Fruit fly (Drosophila melanogaster) whole organism, embryonic: ENCODE data around the gene CG5568.

Source experiments
- Atf6 ChIP-seq: fragments of 200-800 bp; sonication (Bioruptor generic); IDR thresholded peaks from 2 replicates; pipeline ENCODE4 v1.3.6; 2022; ENCODE audit warnings: missing biosample characterization, missing genetic modification characterization
- BEAF-32 ChIP-seq: fragments of 200-800 bp; sonication (Bioruptor generic); optimal IDR thresholded peaks from 3 replicates; lab custom pipeline; 2017; ENCODE audit warnings: missing biosample characterization, missing genetic modification characterization, mild to moderate bottlenecking, moderate library complexity, missing genetic modification reagents
- Bdp1 ChIP-seq: fragments of 200-800 bp; sonication (Bioruptor generic); optimal IDR thresholded peaks from 3 replicates; lab custom pipeline; 2016; ENCODE audit warnings: missing biosample characterization, missing genetic modification characterization
- BtbVII ChIP-seq: fragments of 200-800 bp; sonication (Bioruptor generic); optimal IDR thresholded peaks from 3 replicates; lab custom pipeline; 2017; ENCODE audit warnings: missing biosample characterization, mild to moderate bottlenecking, missing genetic modification characterization
- CG10431 ChIP-seq: fragments of 200-800 bp; sonication (Bioruptor generic); optimal IDR thresholded peaks from 3 replicates; lab custom pipeline; 2018; ENCODE audit warnings: missing biosample characterization, mild to moderate bottlenecking, missing genetic modification characterization
- CG10462 ChIP-seq: fragments of 200-800 bp; sonication (Bioruptor generic); optimal IDR thresholded peaks from 2 replicates; lab custom pipeline; 2016; ENCODE audit warnings: missing biosample characterization, missing genetic modification characterization
- CG10959 ChIP-seq: fragments of 200-800 bp; sonication (Bioruptor generic); IDR thresholded peaks from 2 replicates; pipeline ENCODE4 v1.3.6; 2022; ENCODE audit warnings: missing biosample characterization, missing genetic modification characterization
- CG11093 ChIP-seq: fragments of 200-800 bp; sonication (Bioruptor generic); IDR thresholded peaks from 3 replicates; pipeline ENCODE4 v1.3.6; 2022; ENCODE audit warnings: missing biosample characterization, missing genetic modification characterization
- CG11560 ChIP-seq: fragments of 200-800 bp; sonication (Bioruptor generic); IDR thresholded peaks from 3 replicates; pipeline ENCODE4 v1.3.6; 2022; ENCODE audit warnings: missing biosample characterization, missing genetic modification characterization
- CG11695 ChIP-seq: fragments of 200-800 bp; sonication (Bioruptor generic); IDR thresholded peaks from 3 replicates; pipeline ENCODE4 v1.3.6; 2022; ENCODE audit warnings: missing biosample characterization, missing genetic modification characterization
- CG12236 ChIP-seq: fragments of 200-800 bp; sonication (Bioruptor generic); optimal IDR thresholded peaks from 2 replicates; lab custom pipeline; 2016; ENCODE audit warnings: missing biosample characterization, missing genetic modification characterization
- CG12659 ChIP-seq: fragments of 200-800 bp; sonication (Bioruptor generic); optimal IDR thresholded peaks from 3 replicates; lab custom pipeline; 2017; ENCODE audit warnings: mild to moderate bottlenecking, missing biosample characterization, missing genetic modification reagents, missing genetic modification characterization
- CG13894 ChIP-seq: fragments of 200-800 bp; sonication (Bioruptor generic); optimal IDR thresholded peaks from 3 replicates; lab custom pipeline; 2018; ENCODE audit warnings: missing biosample characterization, mild to moderate bottlenecking, missing genetic modification characterization, moderate library complexity
- CG15479 ChIP-seq: fragments of 200-800 bp; sonication (Bioruptor generic); optimal IDR thresholded peaks from 3 replicates; lab custom pipeline; 2019; ENCODE audit warnings: missing biosample characterization, mild to moderate bottlenecking, missing genetic modification characterization, moderate library complexity
- CG15601 ChIP-seq: fragments of 200-800 bp; sonication (Bioruptor generic); optimal IDR thresholded peaks from 3 replicates; lab custom pipeline; 2019; ENCODE audit warnings: missing biosample characterization, mild to moderate bottlenecking, missing genetic modification characterization, moderate library complexity
- CG15696 ChIP-seq: fragments of 200-800 bp; sonication (Bioruptor generic); optimal IDR thresholded peaks from 2 replicates; lab custom pipeline; 2019; ENCODE audit warnings: missing biosample characterization, mild to moderate bottlenecking, missing genetic modification characterization, moderate library complexity
- CG1603 ChIP-seq: fragments of 200-800 bp; sonication (Bioruptor generic); optimal IDR thresholded peaks from 2 replicates; lab custom pipeline; 2019; ENCODE audit warnings: missing biosample characterization, mild to moderate bottlenecking, missing genetic modification characterization, moderate library complexity
- CG17361 ChIP-seq: fragments of 200-800 bp; sonication (Bioruptor generic); IDR thresholded peaks from 3 replicates; pipeline ENCODE4 v1.3.6; 2022; ENCODE audit warnings: missing biosample characterization, missing genetic modification characterization
- CG17829 ChIP-seq: fragments of 200-800 bp; optimal IDR thresholded peaks from 2 replicates; lab custom pipeline; 2019; ENCODE audit warnings: missing biosample characterization, mild to moderate bottlenecking, missing genetic modification characterization, moderate library complexity
- CG17912 ChIP-seq: fragments of 200-800 bp; sonication (Bioruptor generic); optimal IDR thresholded peaks from 2 replicates; lab custom pipeline; 2018; ENCODE audit warnings: missing biosample characterization, mild to moderate bottlenecking, missing genetic modification characterization
- CG18619 ChIP-seq: fragments of 200-800 bp; sonication (Bioruptor generic); optimal IDR thresholded peaks from 3 replicates; lab custom pipeline; 2017; ENCODE audit warnings: missing biosample characterization, mild to moderate bottlenecking, missing genetic modification characterization
- CG2129 ChIP-seq: fragments of 200-800 bp; sonication (Bioruptor generic); IDR thresholded peaks from 2 replicates; pipeline ENCODE4 v1.3.6; 2022; ENCODE audit warnings: missing biosample characterization, missing genetic modification characterization; ENCODE audit not compliant: partially characterized antibody
- CG32767 ChIP-seq: fragments of 200-800 bp; sonication (Bioruptor generic); IDR thresholded peaks from 2 replicates; pipeline ENCODE4 v1.3.6; 2022; ENCODE audit warnings: missing biosample characterization, missing genetic modification characterization
- CG3847 ChIP-seq: fragments of 200-800 bp; sonication (Bioruptor generic); IDR thresholded peaks from 2 replicates; pipeline ENCODE4 v1.3.6; 2022; ENCODE audit warnings: missing biosample characterization, missing genetic modification characterization
- CG42726 ChIP-seq: fragments of 200-800 bp; sonication (Bioruptor generic); IDR thresholded peaks from 2 replicates; pipeline ENCODE4 v1.3.6; 2022; ENCODE audit warnings: missing biosample characterization, missing genetic modification characterization; ENCODE audit not compliant: partially characterized antibody
- Dip2 ChIP-seq: fragments of 200-800 bp; sonication (Bioruptor generic); IDR thresholded peaks from 2 replicates; pipeline ENCODE4 v1.3.6; 2022; ENCODE audit warnings: missing biosample characterization, missing genetic modification characterization
- HHEX ChIP-seq: fragments of 200-800 bp; sonication (Bioruptor generic); optimal IDR thresholded peaks from 3 replicates; lab custom pipeline; 2017; ENCODE audit warnings: missing biosample characterization, mild to moderate bottlenecking, missing genetic modification characterization, missing genetic modification reagents
- HLH4C ChIP-seq: fragments of 200-800 bp; sonication (Bioruptor generic); IDR thresholded peaks from 3 replicates; pipeline ENCODE4 v1.3.6; 2022; ENCODE audit warnings: missing biosample characterization, missing genetic modification characterization; ENCODE audit not compliant: partially characterized antibody
- Hand ChIP-seq: fragments of 200-800 bp; sonication (Bioruptor generic); optimal IDR thresholded peaks from 2 replicates; lab custom pipeline; 2017; ENCODE audit warnings: mild to moderate bottlenecking, missing biosample characterization, missing genetic modification reagents, missing genetic modification characterization
- MBD-R2 ChIP-seq: fragments of 200-800 bp; sonication (Bioruptor generic); IDR thresholded peaks from 2 replicates; pipeline ENCODE4 v1.3.6; 2022; ENCODE audit warnings: missing biosample characterization, missing genetic modification characterization
- NFAT ChIP-seq: fragments of 200-800 bp; sonication (Bioruptor generic); IDR thresholded peaks from 2 replicates; pipeline ENCODE4 v1.3.6; 2022; ENCODE audit warnings: missing biosample characterization, missing genetic modification characterization
- PHDP ChIP-seq: fragments of 200-800 bp; sonication (Bioruptor generic); optimal IDR thresholded peaks from 3 replicates; lab custom pipeline; 2018; ENCODE audit warnings: missing biosample characterization, mild to moderate bottlenecking, missing genetic modification characterization, moderate library complexity
- Spps ChIP-seq: fragments of 200-800 bp; sonication (Bioruptor generic); optimal IDR thresholded peaks from 2 replicates; lab custom pipeline; 2018; ENCODE audit warnings: missing biosample characterization, mild to moderate bottlenecking, missing genetic modification characterization
- ac ChIP-seq: fragments of 200-800 bp; sonication (Bioruptor generic); optimal IDR thresholded peaks from 3 replicates; lab custom pipeline; 2017; ENCODE audit warnings: missing biosample characterization, mild to moderate bottlenecking, missing genetic modification characterization
- ato ChIP-seq: fragments of 200-800 bp; sonication (Bioruptor generic); IDR thresholded peaks from 2 replicates; pipeline ENCODE4 v1.3.6; 2022; ENCODE audit warnings: missing biosample characterization, missing genetic modification characterization; ENCODE audit not compliant: partially characterized antibody
- bbx ChIP-seq: fragments of 200-800 bp; sonication (Bioruptor generic); IDR thresholded peaks from 2 replicates; pipeline ENCODE4 v1.3.6; 2022; ENCODE audit warnings: missing biosample characterization, missing genetic modification characterization; ENCODE audit not compliant: partially characterized antibody
- bsh ChIP-seq, 2 experiments: fragments of 200-800 bp; sonication (Bioruptor generic); optimal IDR thresholded peaks; 2 replicates each; lab custom pipeline; 2017 to 2018; ENCODE audit warnings: mild to moderate bottlenecking in 2 of 2, missing biosample characterization in 2 of 2, missing genetic modification characterization in 2 of 2, moderate library complexity in 1 of 2
- caup ChIP-seq: fragments of 200-800 bp; sonication (Bioruptor generic); optimal IDR thresholded peaks from 3 replicates; lab custom pipeline; 2017; ENCODE audit warnings: missing biosample characterization, mild to moderate bottlenecking, missing genetic modification characterization, moderate library complexity; ENCODE audit not compliant: severe bottlenecking
- dati ChIP-seq: fragments of 200-800 bp; sonication (Bioruptor generic); IDR thresholded peaks from 2 replicates; pipeline ENCODE4 v1.3.6; 2022; ENCODE audit warnings: missing biosample characterization, missing genetic modification characterization
- dm ChIP-seq: fragments of 200-800 bp; sonication (Bioruptor generic); optimal IDR thresholded peaks from 3 replicates; lab custom pipeline; 2016; ENCODE audit warnings: missing biosample characterization, missing genetic modification characterization
- dmrt11E ChIP-seq: fragments of 200-800 bp; sonication (Bioruptor generic); optimal IDR thresholded peaks from 3 replicates; lab custom pipeline; 2018; ENCODE audit warnings: missing biosample characterization, mild to moderate bottlenecking, missing genetic modification characterization, moderate library complexity
- fd3F ChIP-seq: fragments of 200-800 bp; sonication (Bioruptor generic); optimal IDR thresholded peaks from 2 replicates; lab custom pipeline; 2018; ENCODE audit warnings: missing biosample characterization, mild to moderate bottlenecking, missing genetic modification characterization, moderate library complexity
- fru ChIP-seq: fragments of >200 bp; optimal IDR thresholded peaks from 2 replicates; lab custom pipeline; 2017
- gem ChIP-seq: fragments of 200-800 bp; sonication (Bioruptor generic); optimal IDR thresholded peaks from 2 replicates; lab custom pipeline; 2019; ENCODE audit warnings: missing biosample characterization, mild to moderate bottlenecking, missing genetic modification characterization, moderate library complexity
- gro ChIP-seq: fragments of 200-800 bp; sonication (Bioruptor generic); optimal IDR thresholded peaks from 2 replicates; lab custom pipeline; 2016; ENCODE audit warnings: missing biosample characterization, missing genetic modification characterization
- lmd ChIP-seq: fragments of 200-800 bp; sonication (Bioruptor generic); IDR thresholded peaks from 2 replicates; pipeline ENCODE4 v1.3.6; 2022; ENCODE audit warnings: missing biosample characterization, missing genetic modification characterization
- pfk ChIP-seq: fragments of 200-800 bp; sonication (Bioruptor generic); optimal IDR thresholded peaks from 2 replicates; lab custom pipeline; 2018; ENCODE audit warnings: missing biosample characterization, mild to moderate bottlenecking, missing genetic modification characterization, moderate library complexity
- tgo ChIP-seq: fragments of 200-800 bp; sonication (Bioruptor generic); IDR thresholded peaks from 3 replicates; pipeline ENCODE4 v1.3.6; 2022; ENCODE audit warnings: missing biosample characterization, missing genetic modification characterization
- tin ChIP-seq: fragments of 200-800 bp; sonication (Bioruptor generic); optimal IDR thresholded peaks from 3 replicates; lab custom pipeline; 2016; ENCODE audit warnings: missing biosample characterization, missing genetic modification characterization
- tx ChIP-seq: fragments of 200-800 bp; sonication (Bioruptor generic); optimal IDR thresholded peaks from 2 replicates; lab custom pipeline; 2016; ENCODE audit warnings: missing biosample characterization, missing genetic modification characterization
- wdn ChIP-seq: fragments of 200-800 bp; sonication (Bioruptor generic); IDR thresholded peaks from 2 replicates; pipeline ENCODE4 v1.3.6; 2022; ENCODE audit warnings: missing biosample characterization, missing genetic modification characterization

Gene CG5568

dm6 chr3L:5899305-5899704, 28.0 kb downstream of the CG5568 start, which contains the start of gene CG32409 (continued):
- peak; percentile 31; the same call in 1 of the 2 replicates for TF ChIP-seq ato
- TF ChIP-seq bbx (GFP tag; lab: Robert Waterston, UW) = no peak
- TF ChIP-seq CG17912 = no peak
- no peak for TF ChIP-seq CG2129 (GFP tag; lab: Robert Waterston, UW)
- TF ChIP-seq CG15696 = no peak
- TF ChIP-seq Atf6 (GFP tag; lab: Robert Waterston, UW) = no peak
- TF ChIP-seq PHDP (tag; lab: Kevin White, UChicago) = no peak
- TF ChIP-seq fd3F (GFP tag; lab: Kevin White, UChicago) = no peak
- no peak for TF ChIP-seq CG32767 (GFP tag; lab: Robert Waterston, UW)
- no peak for TF ChIP-seq lmd (GFP tag; lab: Robert Waterston, UW)
- TF ChIP-seq CG10959 (GFP tag; lab: Robert Waterston, UW) = no peak
- no peak for TF ChIP-seq CG13894 (tag; lab: Kevin White, UChicago)
- TF ChIP-seq dmrt11E = no peak
- TF ChIP-seq MBD-R2 (GFP tag; lab: Robert Waterston, UW) = peak; percentile 70
- no peak for TF ChIP-seq tin (GFP tag; lab: Kevin White, UChicago)
- no peak for TF ChIP-seq tx (GFP tag; lab: Kevin White, UChicago)
- TF ChIP-seq Spps (tag; lab: Kevin White, UChicago) = no peak
- no peak for TF ChIP-seq BtbVII (GFP tag; lab: Kevin White, UChicago)
- peak; percentile 58; the same call in 1 of the 2 replicates for TF ChIP-seq CG3847
- TF ChIP-seq HHEX = no peak
- TF ChIP-seq CG15601 (tag; lab: Kevin White, UChicago) = no peak
- no peak for TF ChIP-seq CG12236 (GFP tag; lab: Kevin White, UChicago)
- no peak for TF ChIP-seq CG10462 (GFP tag; lab: Kevin White, UChicago)
- no peak for TF ChIP-seq CG18619 (GFP tag; lab: Kevin White, UChicago)
- peak; percentile 52 for TF ChIP-seq BEAF-32 (GFP tag; lab: Kevin White, UChicago)
- TF ChIP-seq CG11093 = no peak
- TF ChIP-seq gro (GFP tag; lab: Kevin White, UChicago) = peak; percentile 45
- TF ChIP-seq caup (GFP tag; lab: Kevin White, UChicago) = no peak
- TF ChIP-seq CG17361 (GFP tag; lab: Robert Waterston, UW) = no peak
- TF ChIP-seq CG1603 = no peak
- no peak for TF ChIP-seq bsh (GFP tag; optimal IDR thresholded peaks at IDR 0.05; lab: Kevin White, UChicago)
- no peak for TF ChIP-seq dati (GFP tag; lab: Robert Waterston, UW)
- no peak for TF ChIP-seq fru (lab: Kevin White, UChicago)
- TF ChIP-seq CG11560 (tag; lab: Robert Waterston, UW) = no peak
- TF ChIP-seq Bdp1 (GFP tag; lab: Kevin White, UChicago) = no peak
- TF ChIP-seq pfk (GFP tag; lab: Kevin White, UChicago) = no peak
- TF ChIP-seq CG17829 (tag; lab: Kevin White, UChicago) = peak; percentile 27
- TF ChIP-seq CG15479 (GFP tag; lab: Kevin White, UChicago) = no peak
- no peak for TF ChIP-seq CG10431
- no peak for TF ChIP-seq Hand
- peak; percentile 99 for TF ChIP-seq dm (GFP tag; lab: Kevin White, UChicago)
- no peak for TF ChIP-seq tgo (GFP tag; lab: Robert Waterston, UW)
- no peak for TF ChIP-seq CG42726
- TF ChIP-seq NFAT (GFP tag; lab: Robert Waterston, UW) = no peak
- no peak for TF ChIP-seq wdn (GFP tag; lab: Robert Waterston, UW)
- no peak for TF ChIP-seq ac (GFP tag; lab: Kevin White, UChicago)
- no peak for TF ChIP-seq CG12659 (GFP tag; lab: Kevin White, UChicago)
- no peak for TF ChIP-seq CG11695
- no peak for TF ChIP-seq Dip2 (GFP tag; lab: Robert Waterston, UW)
- TF ChIP-seq gem (tag; lab: Kevin White, UChicago) = no peak
- no peak for TF ChIP-seq HLH4C (GFP tag; lab: Robert Waterston, UW)
